Worm (Caenorhabditis elegans): ENCODE results near the gene R11D1.7.

Gene R11D1.7

DNA sequence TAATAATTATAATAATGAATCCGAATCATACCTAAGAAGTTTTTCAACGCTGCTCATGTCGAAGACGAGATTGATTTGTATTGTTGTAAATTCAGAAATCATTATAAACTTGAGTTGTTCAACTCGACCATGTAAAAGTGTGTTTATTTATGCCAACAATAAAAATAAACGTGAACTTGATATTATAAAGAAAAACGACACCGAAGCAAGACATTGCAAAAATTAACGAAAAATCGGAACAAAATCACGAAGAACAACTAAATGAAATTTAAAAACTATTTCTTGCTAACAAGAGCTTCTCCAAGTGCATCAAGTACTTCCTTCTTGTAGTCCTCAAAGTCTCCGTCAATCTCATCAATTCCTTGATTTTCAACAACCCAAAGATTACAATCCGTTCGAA is 41.1 kb downstream of the R11D1.7 start, which contains the start of gene F18E2.15:
TSS of gene F18E2.15 (minus strand) at position 101 of the 400 bp plus-strand sequence.
- no peak for TF ChIP-seq pha-4 (tag; optimal IDR thresholded peaks at IDR 0.05)
- TF ChIP-seq lin-13 (tag; optimal IDR thresholded peaks at IDR 0.05) = no peak
- no peak for TF ChIP-seq mls-2 (tag; optimal IDR thresholded peaks at IDR 0.05)
- TF ChIP-seq sem-2 (GFP tag; optimal IDR thresholded peaks at IDR 0.05) = no peak
- TF ChIP-seq nhr-76 (tag; optimal IDR thresholded peaks at IDR 0.05) = no peak
- no peak for TF ChIP-seq unc-120 (tag; optimal IDR thresholded peaks at IDR 0.05; ENCODE audit: poor library complexity, severe bottlenecking)
- TF ChIP-seq flh-1 (GFP tag; optimal IDR thresholded peaks at IDR 0.05) = no peak
- no peak for TF ChIP-seq nhr-12 (tag; optimal IDR thresholded peaks at IDR 0.05)

ce11 chrV:12763291-12763995 is 43.6 kb downstream of the R11D1.7 start, which contains the start of the genes abcf-1 and scc-3:
Gene abcf-1, minus strand, starts transcription at chrV:12763375.
Gene scc-3, plus strand, starts transcription at chrV:12763945.
- peak; percentile 93 for TF ChIP-seq lsy-2 (tag; optimal IDR thresholded peaks at IDR 0.05)
- TF ChIP-seq sptf-1 (tag; optimal IDR thresholded peaks at IDR 0.05) = no peak

DNA sequence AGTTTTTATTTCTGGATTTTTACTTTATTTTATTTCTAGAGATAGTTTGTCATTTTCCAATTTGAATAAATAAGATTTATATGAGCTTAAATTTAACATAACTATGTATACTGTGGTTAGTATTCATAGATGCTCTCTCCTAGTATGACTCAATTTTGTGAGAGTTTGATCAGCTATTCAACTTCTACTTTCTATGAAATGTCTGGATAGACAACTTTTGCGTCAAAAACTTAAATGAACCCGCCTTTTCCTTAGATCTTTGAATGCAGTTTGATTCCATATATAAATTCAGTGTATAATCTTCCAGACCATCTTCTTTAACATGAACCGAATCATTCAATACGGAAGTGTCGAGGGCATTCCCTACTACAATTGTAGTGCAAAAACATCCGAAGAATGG is 49.1 kb downstream of the R11D1.7 start, which contains the start of gene srt-43:
TSS of gene srt-43 (plus strand) at position 301 of the 400 bp plus-strand sequence.
- TF ChIP-seq bed-3 (GFP tag; optimal IDR thresholded peaks at IDR 0.05) (no peak), unc-39 (tag; optimal IDR thresholded peaks at IDR 0.05) (no peak), elt-1 (tag; optimal IDR thresholded peaks at IDR 0.05; ENCODE audit: borderline replicate concordance, insufficient read depth) (no peak), unc-120 (tag; optimal IDR thresholded peaks at IDR 0.05; ENCODE audit: poor library complexity, severe bottlenecking) (no peak), unc-62 (GFP tag; optimal IDR thresholded peaks at IDR 0.05) (no peak), zip-8 (tag; optimal IDR thresholded peaks at IDR 0.05) (no peak), snpc-4 (tag; optimal IDR thresholded peaks at IDR 0.05) (no peak), lin-32 (GFP tag; optimal IDR thresholded peaks at IDR 0.05) (no peak), ham-2 (GFP tag; optimal IDR thresholded peaks at IDR 0.05) (no peak), lsy-2 (tag; optimal IDR thresholded peaks at IDR 0.05) (no peak), M03D4.4 (tag; optimal IDR thresholded peaks at IDR 0.05) (no peak), cnd-1 (tag; optimal IDR thresholded peaks at IDR 0.05) (no peak), ceh-43 (GFP tag; optimal IDR thresholded peaks at IDR 0.05) (no peak), elt-3 (tag; optimal IDR thresholded peaks at IDR 0.05) (no peak), lin-13 (tag; optimal IDR thresholded peaks at IDR 0.05) (no peak), ceh-83 (GFP tag; optimal IDR thresholded peaks at IDR 0.05) (no peak), pha-4 (tag; optimal IDR thresholded peaks at IDR 0.05) (no peak), nhr-28 (tag; optimal IDR thresholded peaks at IDR 0.05) (no peak), drap-1 (GFP tag; optimal IDR thresholded peaks at IDR 0.05) (no peak), nhr-2 (tag; optimal IDR thresholded peaks at IDR 0.05) (no peak)
